Worm (Caenorhabditis elegans) whole organism, young adult: ENCODE results near the gene F57B9.8.

Experiments
- B0035.1 ChIP-seq: sonication (generic microtip); optimal IDR thresholded peaks from 2 replicates; lab custom pipeline; 2016; ENCODE audit warnings: missing genetic modification characterization, mild to moderate bottlenecking, missing compliant biosample characterization, missing genotype, missing genetic modification reagents
- B0261.1 ChIP-seq: sonication (generic microtip); optimal IDR thresholded peaks from 2 replicates; lab custom pipeline; 2016; ENCODE audit warnings: mild to moderate bottlenecking, missing genetic modification characterization, moderate library complexity, missing compliant biosample characterization
- C17E4.6 ChIP-seq: fragments of 200-800 bp; sonication (Bioruptor generic); IDR thresholded peaks from 2 replicates; pipeline ENCODE4 v1.3.6; 2022; ENCODE audit warnings: missing genetic modification reagents, missing genetic modification characterization, missing compliant biosample characterization
- F10E7.11 ChIP-seq: sonication (generic microtip); optimal IDR thresholded peaks from 2 replicates; lab custom pipeline; 2017; ENCODE audit warnings: mild to moderate bottlenecking, missing genetic modification characterization, moderate library complexity, missing compliant biosample characterization
- F23B12.7 ChIP-seq: sonication (generic microtip); optimal IDR thresholded peaks from 2 replicates; lab custom pipeline; 2017; ENCODE audit warnings: missing genetic modification characterization, mild to moderate bottlenecking, missing compliant biosample characterization, antibody characterized with exemption, moderate library complexity; ENCODE audit not compliant: insufficient read depth
- F55B11.4 ChIP-seq: sonication (generic microtip); optimal IDR thresholded peaks from 2 replicates; lab custom pipeline; 2016; ENCODE audit warnings: missing compliant biosample characterization, missing genetic modification characterization, borderline replicate concordance; ENCODE audit not compliant: insufficient read depth
- F57C9.4 ChIP-seq: sonication (generic microtip); optimal IDR thresholded peaks from 2 replicates; lab custom pipeline; 2017; ENCODE audit warnings: mild to moderate bottlenecking, missing genetic modification characterization, missing compliant biosample characterization
- T07F8.4 ChIP-seq: sonication (generic microtip); optimal IDR thresholded peaks from 2 replicates; lab custom pipeline; 2016; ENCODE audit warnings: mild to moderate bottlenecking, missing genetic modification characterization, moderate library complexity, missing compliant biosample characterization
- Y67H2A.10 ChIP-seq: fragments of 200-800 bp; sonication (Bioruptor generic); conservative IDR thresholded peaks from 2 replicates; pipeline ENCODE4 v1.3.6; 2022; ENCODE audit warnings: missing genetic modification reagents, missing genetic modification characterization, missing compliant biosample characterization
- Y95B8A.8 ChIP-seq: fragments of 200-800 bp; sonication (Bioruptor generic); IDR thresholded peaks from 2 replicates; pipeline ENCODE4 v1.3.6; 2022; ENCODE audit warnings: missing genetic modification reagents, missing genetic modification characterization, missing compliant biosample characterization
- ZK185.1 ChIP-seq: sonication (generic microtip); optimal IDR thresholded peaks from 2 replicates; lab custom pipeline; 2016; ENCODE audit warnings: mild to moderate bottlenecking, missing genetic modification characterization, missing compliant biosample characterization; ENCODE audit not compliant: poor library complexity, severe bottlenecking
- akir-1 ChIP-seq: fragments of 200-800 bp; sonication (Bioruptor generic); optimal IDR thresholded peaks from 2 replicates; lab custom pipeline; 2018; ENCODE audit warnings: mild to moderate bottlenecking, missing genetic modification characterization, moderate library complexity, missing compliant biosample characterization
- aptf-3 ChIP-seq: fragments of 200-800 bp; sonication (Bioruptor generic); IDR thresholded peaks from 2 replicates; pipeline ENCODE4 v1.3.6; 2022; ENCODE audit warnings: missing genetic modification characterization, missing compliant biosample characterization
- attf-3 ChIP-seq: fragments of 200-800 bp; sonication (Bioruptor generic); conservative IDR thresholded peaks from 2 replicates; pipeline ENCODE4 v1.3.6; 2022; ENCODE audit warnings: missing genetic modification reagents, missing genetic modification characterization, missing compliant biosample characterization
- bed-1 ChIP-seq: fragments of 200-800 bp; sonication (Bioruptor generic); IDR thresholded peaks from 2 replicates; pipeline ENCODE4 v1.3.6; 2022; ENCODE audit warnings: missing genetic modification reagents, missing genetic modification characterization, missing compliant biosample characterization
- cebp-2 ChIP-seq: fragments of 200-800 bp; sonication (Bioruptor generic); IDR thresholded peaks from 2 replicates; pipeline ENCODE4 v1.3.6; 2022; ENCODE audit warnings: missing genetic modification characterization, missing compliant biosample characterization
- ceh-27 ChIP-seq: fragments of 200-800 bp; sonication (Bioruptor generic); optimal IDR thresholded peaks from 2 replicates; lab custom pipeline; 2018; ENCODE audit warnings: mild to moderate bottlenecking, missing genetic modification characterization, moderate library complexity, missing compliant biosample characterization
- ceh-58 ChIP-seq: fragments of 200-800 bp; sonication (Bioruptor generic); IDR thresholded peaks from 2 replicates; pipeline ENCODE4 v1.3.6; 2022; ENCODE audit warnings: missing genetic modification characterization, missing compliant biosample characterization
- ceh-79 ChIP-seq: sonication (generic microtip); optimal IDR thresholded peaks from 2 replicates; lab custom pipeline; 2017; ENCODE audit warnings: mild to moderate bottlenecking, missing genetic modification characterization, missing compliant biosample characterization
- ceh-91 ChIP-seq: fragments of 200-800 bp; sonication (Bioruptor generic); IDR thresholded peaks from 2 replicates; pipeline ENCODE4 v1.3.6; 2022; ENCODE audit warnings: missing genetic modification reagents, missing genetic modification characterization, missing compliant biosample characterization
- chd-7 ChIP-seq: sonication (generic microtip); optimal IDR thresholded peaks from 2 replicates; lab custom pipeline; 2016; ENCODE audit warnings: mild to moderate bottlenecking, missing genetic modification characterization, moderate library complexity, missing compliant biosample characterization
- dpff-1 ChIP-seq: sonication (generic microtip); optimal IDR thresholded peaks from 2 replicates; lab custom pipeline; 2017; ENCODE audit warnings: mild to moderate bottlenecking, missing genetic modification characterization, missing compliant biosample characterization
- ets-4 ChIP-seq: fragments of 200-800 bp; sonication (Bioruptor generic); optimal IDR thresholded peaks from 2 replicates; lab custom pipeline; 2018; ENCODE audit warnings: mild to moderate bottlenecking, missing genetic modification characterization, missing compliant biosample characterization
- fkh-3 ChIP-seq: sonication (generic microtip); optimal IDR thresholded peaks from 2 replicates; lab custom pipeline; 2016; ENCODE audit warnings: mild to moderate bottlenecking, missing genetic modification characterization, missing compliant biosample characterization
- hlh-12 ChIP-seq: sonication (generic microtip); optimal IDR thresholded peaks from 2 replicates; lab custom pipeline; 2016; ENCODE audit warnings: missing genetic modification characterization, missing compliant biosample characterization
- hmg-20 ChIP-seq: fragments of 200-800 bp; sonication (Bioruptor generic); IDR thresholded peaks from 2 replicates; pipeline ENCODE4 v1.3.6; 2022; ENCODE audit warnings: missing genetic modification reagents, missing genetic modification characterization, missing compliant biosample characterization
- let-526 ChIP-seq: fragments of 200-800 bp; sonication (Bioruptor generic); IDR thresholded peaks from 2 replicates; pipeline ENCODE4 v1.3.6; 2022; ENCODE audit warnings: missing genetic modification reagents, missing genetic modification characterization, missing compliant biosample characterization
- lin-26 ChIP-seq: fragments of 200-800 bp; sonication (Bioruptor generic); IDR thresholded peaks from 2 replicates; pipeline ENCODE4 v1.3.6; 2022; ENCODE audit warnings: missing genetic modification reagents, missing genetic modification characterization, missing compliant biosample characterization
- lin-40 ChIP-seq: sonication (generic microtip); optimal IDR thresholded peaks from 2 replicates; lab custom pipeline; 2016; ENCODE audit warnings: missing genetic modification characterization, mild to moderate bottlenecking, missing compliant biosample characterization, missing genotype, missing genetic modification reagents
- lin-54 ChIP-seq: fragments of 200-800 bp; sonication (Bioruptor generic); optimal IDR thresholded peaks from 2 replicates; lab custom pipeline; 2018; ENCODE audit warnings: mild to moderate bottlenecking, missing genetic modification characterization, missing compliant biosample characterization
- madf-10 ChIP-seq: sonication (generic microtip); optimal IDR thresholded peaks from 2 replicates; lab custom pipeline; 2016; ENCODE audit warnings: mild to moderate bottlenecking, missing genetic modification characterization, missing compliant biosample characterization
- madf-3 ChIP-seq: fragments of 200-800 bp; sonication (Bioruptor generic); IDR thresholded peaks from 2 replicates; pipeline ENCODE4 v1.3.6; 2022; ENCODE audit warnings: missing genetic modification reagents, missing genetic modification characterization, missing compliant biosample characterization
- mcd-1 ChIP-seq: fragments of 200-800 bp; sonication (Bioruptor generic); IDR thresholded peaks from 2 replicates; pipeline ENCODE4 v1.3.6; 2022; ENCODE audit warnings: missing genetic modification reagents, missing genetic modification characterization, missing compliant biosample characterization
- mel-28 ChIP-seq: sonication (generic microtip); optimal IDR thresholded peaks from 2 replicates; lab custom pipeline; 2016; ENCODE audit warnings: borderline replicate concordance, mild to moderate bottlenecking, missing genetic modification characterization, missing compliant biosample characterization
- mxl-1 ChIP-seq: sonication (generic microtip); optimal IDR thresholded peaks from 2 replicates; lab custom pipeline; 2016; ENCODE audit warnings: missing genetic modification characterization, missing compliant biosample characterization
- nfya-2 ChIP-seq: fragments of 200-800 bp; sonication (Bioruptor generic); IDR thresholded peaks from 2 replicates; pipeline ENCODE4 v1.3.6; 2022; ENCODE audit warnings: missing genetic modification reagents, missing genetic modification characterization, missing compliant biosample characterization
- nfyb-1 ChIP-seq: fragments of 200-800 bp; sonication (Bioruptor generic); IDR thresholded peaks from 2 replicates; pipeline ENCODE4 v1.3.6; 2022; ENCODE audit warnings: missing genetic modification reagents, missing genetic modification characterization, missing compliant biosample characterization
- nhr-179 ChIP-seq: sonication (generic microtip); optimal IDR thresholded peaks from 2 replicates; lab custom pipeline; 2016; ENCODE audit warnings: mild to moderate bottlenecking, missing genetic modification characterization, missing compliant biosample characterization
- nhr-90 ChIP-seq: sonication (generic microtip); optimal IDR thresholded peaks from 2 replicates; lab custom pipeline; 2016; ENCODE audit warnings: missing genotype, mild to moderate bottlenecking, missing genetic modification characterization, missing compliant biosample characterization
- rec-8 ChIP-seq, 2 experiments: sonication (generic microtip); optimal IDR thresholded peaks; 2 replicates each; lab custom pipeline; 2016; ENCODE audit warnings: mild to moderate bottlenecking in 2 of 2, missing genetic modification characterization in 2 of 2, missing genetic modification reagents in 2 of 2, missing genotype in 2 of 2, missing biosample characterization in 1 of 2, missing compliant biosample characterization in 1 of 2, moderate library complexity in 1 of 2
- snpc-4 ChIP-seq, 5 experiments: fragments of 150-350 bp in 1 of 5; sonication (generic microtip) in 4 of 5; optimal IDR thresholded peaks; 2 replicates each; lab custom pipeline; 2014 to 2018; ENCODE audit warnings: missing genetic modification characterization in 5 of 5, missing biosample characterization in 3 of 5, antibody characterized with exemption in 2 of 5, mild to moderate bottlenecking in 2 of 5, missing compliant biosample characterization in 2 of 5, missing genotype in 2 of 5, moderate library complexity in 2 of 5, missing genetic modification reagents in 1 of 5
- tlf-1 ChIP-seq: fragments of 200-800 bp; sonication (Bioruptor generic); optimal IDR thresholded peaks from 2 replicates; lab custom pipeline; 2018; ENCODE audit warnings: mild to moderate bottlenecking, missing genetic modification characterization, missing compliant biosample characterization
- unc-130 ChIP-seq: sonication (generic microtip); optimal IDR thresholded peaks from 2 replicates; lab custom pipeline; 2016; ENCODE audit warnings: missing genetic modification reagents, missing genetic modification characterization, missing compliant biosample characterization
- xnd-1 ChIP-seq: sonication (generic microtip); optimal IDR thresholded peaks from 2 replicates; lab custom pipeline; 2016; ENCODE audit warnings: missing genotype, missing genetic modification reagents, missing genetic modification characterization, missing compliant biosample characterization
- ztf-22 ChIP-seq: fragments of 200-800 bp; sonication (Bioruptor generic); optimal IDR thresholded peaks from 2 replicates; lab custom pipeline; 2018; ENCODE audit warnings: mild to moderate bottlenecking, missing genetic modification characterization, moderate library complexity, missing compliant biosample characterization
- ztf-26 ChIP-seq: sonication (generic microtip); optimal IDR thresholded peaks from 2 replicates; lab custom pipeline; 2017; ENCODE audit warnings: missing genetic modification characterization, missing compliant biosample characterization

Gene F57B9.8

ce11 chrIII:6961167-6961566, 26.0 kb upstream of the F57B9.8 start (continued):
- TF ChIP-seq ceh-91 (peak; percentile 82), attf-3 (GFP tag; lab: Robert Waterston, UW) (peak; percentile 71)

- TF ChIP-seq mel-28 (tag; lab: Kevin White, UChicago) (no peak), ceh-79 (tag; lab: Kevin White, UChicago) (no peak), F23B12.7 (tag; lab: Kevin White, UChicago) (no peak), F10E7.11 (tag; lab: Kevin White, UChicago) (no peak), madf-3 (no peak), T07F8.4 (tag; lab: Kevin White, UChicago) (no peak), F57C9.4 (tag; lab: Kevin White, UChicago) (no peak), Y95B8A.8 (GFP tag; lab: Robert Waterston, UW) (peak; percentile 12; the same call in 1 of the 2 replicates), bed-1 (no peak), mcd-1 (no peak), dpff-1 (tag; lab: Kevin White, UChicago) (peak; percentile 40), hmg-20 (no peak), ceh-27 (GFP tag; lab: Kevin White, UChicago) (no peak), Y67H2A.10 (GFP tag; lab: Robert Waterston, UW) (no peak), snpc-4 (GFP tag; optimal IDR thresholded peaks at IDR 0.05; lab: Kevin White, UChicago) (no peak), snpc-4 (tag; optimal IDR thresholded peaks at IDR 0.05; lab: Kevin White, UChicago) (no peak), ZK185.1 (tag; lab: Kevin White, UChicago) (no peak), ceh-91 (peak; percentile 72), akir-1 (GFP tag; lab: Kevin White, UChicago) (no peak), attf-3 (GFP tag; lab: Robert Waterston, UW) (no peak), ets-4 (no peak), tlf-1 (GFP tag; lab: Kevin White, UChicago) (no peak), xnd-1 (tag; lab: Kevin White, UChicago) (peak; percentile 11), nfya-2 (GFP tag; lab: Robert Waterston, UW) (no peak), ceh-58 (GFP tag; lab: Robert Waterston, UW) (no peak), hlh-12 (tag; lab: Kevin White, UChicago) (no peak), ztf-26 (tag; lab: Kevin White, UChicago) (no peak), B0035.1 (tag; lab: Kevin White, UChicago) (peak; percentile 36), let-526 (GFP tag; lab: Robert Waterston, UW) (no peak), B0261.1 (no peak), nhr-179 (no peak), aptf-3 (GFP tag; lab: Robert Waterston, UW) (no peak), nhr-90 (tag; lab: Kevin White, UChicago) (no peak), lin-26 (GFP tag; lab: Robert Waterston, UW) (no peak), nfyb-1 (GFP tag; lab: Robert Waterston, UW) (peak; percentile 49; the same call in 1 of the 2 replicates), madf-10 (tag; lab: Kevin White, UChicago) (no peak), lin-54 (no peak), chd-7 (no peak), F55B11.4 (no peak), cebp-2 (GFP tag; lab: Robert Waterston, UW) (no peak), C17E4.6 (GFP tag; lab: Robert Waterston, UW) (no peak), ztf-22 (GFP tag; lab: Kevin White, UChicago) (no peak), mxl-1 (no peak), fkh-3 (tag; lab: Kevin White, UChicago) (no peak), lin-40 (tag; lab: Kevin White, UChicago) (no peak), rec-8 (tag; optimal IDR thresholded peaks at IDR 0.05; lab: Kevin White, UChicago) (peak in 1 of 2 experiments; percentile 9), unc-130 (GFP tag; lab: Kevin White, UChicago) (no peak)
These were observed 23.6 kb upstream of the F57B9.8 start for ce11 chrIII:6958674-6959241.
